Worm (Caenorhabditis elegans) whole organism, L1 larva: ENCODE measurements around the gene F35C11.3.

Experiments used
- C34B4.2 ChIP-seq: sonication (generic microtip); optimal IDR thresholded peaks from 2 replicates; lab custom pipeline; 2017; ENCODE audit warnings: mild to moderate bottlenecking, missing genetic modification characterization, missing compliant biosample characterization
- F16B12.6 ChIP-seq: fragments of 150-350 bp; optimal IDR thresholded peaks from 2 replicates; lab custom pipeline; 2014; ENCODE audit warnings: missing biosample characterization, missing genetic modification characterization
- Y116A8C.19 ChIP-seq: sonication (generic microtip); optimal IDR thresholded peaks from 2 replicates; lab custom pipeline; 2016; ENCODE audit warnings: missing compliant biosample characterization, missing genetic modification characterization, borderline replicate concordance
- ceh-63 ChIP-seq: fragments of 200-800 bp; sonication (Bioruptor generic); optimal IDR thresholded peaks from 2 replicates; lab custom pipeline; 2018; ENCODE audit warnings: mild to moderate bottlenecking, missing genetic modification characterization, missing compliant biosample characterization
- ceh-8 ChIP-seq: fragments of 200-800 bp; sonication (Bioruptor generic); optimal IDR thresholded peaks from 2 replicates; lab custom pipeline; 2018; ENCODE audit warnings: mild to moderate bottlenecking, missing genetic modification characterization, moderate library complexity, missing compliant biosample characterization
- ceh-82 ChIP-seq, 3 experiments: fragments of 150-350 bp in 1 of 3; sonication (generic microtip) in 2 of 3; optimal IDR thresholded peaks; 2 replicates each; lab custom pipeline; 2014 to 2017; ENCODE audit warnings: missing biosample characterization in 3 of 3, missing genetic modification characterization in 3 of 3
- ceh-90 ChIP-seq: sonication (generic microtip); optimal IDR thresholded peaks from 2 replicates; lab custom pipeline; 2016; ENCODE audit warnings: missing genetic modification characterization, missing compliant biosample characterization
- dsc-1 ChIP-seq: sonication (generic microtip); optimal IDR thresholded peaks from 2 replicates; lab custom pipeline; 2016; ENCODE audit warnings: mild to moderate bottlenecking, missing genetic modification characterization, missing compliant biosample characterization
- efl-3 ChIP-seq: fragments of 200-800 bp; sonication (Bioruptor generic); optimal IDR thresholded peaks from 2 replicates; lab custom pipeline; 2018; ENCODE audit warnings: mild to moderate bottlenecking, missing genetic modification characterization, missing compliant biosample characterization
- egl-13 ChIP-seq: sonication (generic microtip); optimal IDR thresholded peaks from 2 replicates; lab custom pipeline; 2016; ENCODE audit warnings: missing genotype, missing genetic modification reagents, missing genetic modification characterization, missing compliant biosample characterization
- egl-27 ChIP-seq, 2 experiments: fragments of 150-350 bp in 1 of 2; sonication (generic microtip); optimal IDR thresholded peaks; 3 replicates each; lab custom pipeline; 2017 to 2018; ENCODE audit warnings: missing biosample characterization in 2 of 2, missing genetic modification characterization in 2 of 2, missing genetic modification reagents in 2 of 2
- elt-2 ChIP-seq: sonication (generic microtip); optimal IDR thresholded peaks from 2 replicates; lab custom pipeline; 2016; ENCODE audit warnings: missing genetic modification characterization, mild to moderate bottlenecking, inconsistent platforms, missing compliant biosample characterization, missing genetic modification reagents
- elt-3 ChIP-seq, 6 experiments: fragments of 150-350 bp in 1 of 6; sonication (generic microtip); optimal IDR thresholded peaks; 2 replicates each; lab custom pipeline; 2017 to 2018; ENCODE audit warnings: missing biosample characterization in 6 of 6, missing genetic modification characterization in 6 of 6, inconsistent platforms in 1 of 6
- ets-5 ChIP-seq: fragments of 200-800 bp; sonication (Bioruptor generic); IDR thresholded peaks from 2 replicates; pipeline ENCODE4 v1.3.6; 2022; ENCODE audit warnings: missing genetic modification characterization, missing compliant biosample characterization
- fkh-4 ChIP-seq: sonication (generic microtip); optimal IDR thresholded peaks from 2 replicates; lab custom pipeline; 2016; ENCODE audit warnings: missing compliant biosample characterization, missing genetic modification characterization, borderline replicate concordance
- grh-1 ChIP-seq: fragments of 200-800 bp; sonication (Bioruptor generic); IDR thresholded peaks from 2 replicates; pipeline ENCODE4 v1.3.6; 2022; ENCODE audit warnings: missing genetic modification reagents, missing genetic modification characterization, missing compliant biosample characterization
- hlh-17 ChIP-seq: fragments of 200-800 bp; sonication (Bioruptor generic); optimal IDR thresholded peaks from 2 replicates; lab custom pipeline; 2018; ENCODE audit warnings: missing genetic modification characterization, mild to moderate bottlenecking, missing compliant biosample characterization, moderate library complexity, borderline replicate concordance
- hpl-2 ChIP-seq: fragments of 150-350 bp; optimal IDR thresholded peaks from 2 replicates; lab custom pipeline; 2014; ENCODE audit warnings: missing biosample characterization, missing genetic modification reagents, missing genetic modification characterization
- lin-13 ChIP-seq: fragments of 150-350 bp; optimal IDR thresholded peaks from 2 replicates; lab custom pipeline; 2014; ENCODE audit warnings: missing biosample characterization, missing genetic modification reagents, missing genetic modification characterization
- lin-15B ChIP-seq: fragments of 150-350 bp; sonication (generic microtip); optimal IDR thresholded peaks from 3 replicates; lab custom pipeline; 2014; ENCODE audit warnings: missing biosample characterization, missing genetic modification characterization
- lir-3 ChIP-seq: sonication (generic microtip); optimal IDR thresholded peaks from 2 replicates; lab custom pipeline; 2016; ENCODE audit warnings: mild to moderate bottlenecking, missing genetic modification characterization, moderate library complexity, missing compliant biosample characterization; ENCODE audit not compliant: poor library complexity
- mep-1 ChIP-seq: fragments of 150-350 bp; optimal IDR thresholded peaks from 2 replicates; lab custom pipeline; 2014; ENCODE audit warnings: missing biosample characterization, missing genetic modification characterization
- nhr-12 ChIP-seq: sonication (generic microtip); optimal IDR thresholded peaks from 2 replicates; lab custom pipeline; 2017; ENCODE audit warnings: missing biosample characterization, missing genetic modification characterization
- nhr-28 ChIP-seq: fragments of 150-350 bp; optimal IDR thresholded peaks from 2 replicates; lab custom pipeline; 2014; ENCODE audit warnings: missing biosample characterization, missing genetic modification characterization
- nhr-47 ChIP-seq: sonication (generic microtip); optimal IDR thresholded peaks from 2 replicates; lab custom pipeline; 2016; ENCODE audit warnings: mild to moderate bottlenecking, missing genetic modification characterization, moderate library complexity, missing compliant biosample characterization
- nhr-76 ChIP-seq: sonication (generic microtip); optimal IDR thresholded peaks from 2 replicates; lab custom pipeline; 2017; ENCODE audit warnings: missing biosample characterization, missing genetic modification characterization
- nhr-84 ChIP-seq: sonication (generic microtip); optimal IDR thresholded peaks from 2 replicates; lab custom pipeline; 2017; ENCODE audit warnings: missing biosample characterization, missing genetic modification characterization
- pag-3 ChIP-seq: sonication (generic microtip); optimal IDR thresholded peaks from 2 replicates; lab custom pipeline; 2017; ENCODE audit warnings: missing genetic modification characterization, mild to moderate bottlenecking, missing compliant biosample characterization, antibody characterized with exemption, borderline replicate concordance; ENCODE audit not compliant: insufficient read depth
- rnt-1 ChIP-seq: sonication (generic microtip); optimal IDR thresholded peaks from 2 replicates; lab custom pipeline; 2016; ENCODE audit warnings: mild to moderate bottlenecking, missing genetic modification characterization, moderate library complexity, missing compliant biosample characterization
- snpc-4 ChIP-seq: fragments of 150-350 bp; optimal IDR thresholded peaks from 2 replicates; lab custom pipeline; 2014; ENCODE audit warnings: missing biosample characterization, missing genetic modification characterization
- sptf-1 ChIP-seq: fragments of 150-350 bp; optimal IDR thresholded peaks from 2 replicates; lab custom pipeline; 2014; ENCODE audit warnings: missing biosample characterization, missing genetic modification characterization
- sup-37 ChIP-seq: fragments of 200-800 bp; sonication (Bioruptor generic); optimal IDR thresholded peaks from 2 replicates; lab custom pipeline; 2018; ENCODE audit warnings: mild to moderate bottlenecking, missing genetic modification characterization, missing compliant biosample characterization
- swsn-7 ChIP-seq: sonication (generic microtip); optimal IDR thresholded peaks from 2 replicates; lab custom pipeline; 2016; ENCODE audit warnings: missing genetic modification characterization, missing compliant biosample characterization
- unc-130 ChIP-seq: fragments of 150-350 bp; optimal IDR thresholded peaks from 2 replicates; lab custom pipeline; 2017; ENCODE audit warnings: missing biosample characterization, missing genetic modification characterization, inconsistent platforms
- unc-30 ChIP-seq: sonication (generic microtip); optimal IDR thresholded peaks from 2 replicates; lab custom pipeline; 2017; ENCODE audit warnings: missing biosample characterization, missing genetic modification characterization
- unc-62 ChIP-seq: fragments of 150-350 bp; optimal IDR thresholded peaks from 2 replicates; lab custom pipeline; 2014; ENCODE audit warnings: missing biosample characterization, missing genetic modification reagents, missing genetic modification characterization
- unc-98 ChIP-seq: fragments of 200-800 bp; sonication (Bioruptor generic); IDR thresholded peaks from 2 replicates; pipeline ENCODE4 v1.3.6; 2022; ENCODE audit warnings: missing genetic modification characterization, missing compliant biosample characterization
- vab-15 ChIP-seq: sonication (generic microtip); optimal IDR thresholded peaks from 2 replicates; lab custom pipeline; 2017; ENCODE audit warnings: missing genotype, mild to moderate bottlenecking, missing genetic modification characterization, missing compliant biosample characterization
- ztf-11 ChIP-seq, 2 experiments: sonication (generic microtip); optimal IDR thresholded peaks; 2 replicates each; lab custom pipeline; 2016 to 2017; ENCODE audit warnings: missing genetic modification characterization in 2 of 2, missing biosample characterization in 1 of 2, missing compliant biosample characterization in 1 of 2
- ztf-4 ChIP-seq: fragments of 150-350 bp; optimal IDR thresholded peaks from 2 replicates; lab custom pipeline; 2014; ENCODE audit warnings: missing biosample characterization, missing genetic modification characterization

The F35C11.3 gene

DNA sequence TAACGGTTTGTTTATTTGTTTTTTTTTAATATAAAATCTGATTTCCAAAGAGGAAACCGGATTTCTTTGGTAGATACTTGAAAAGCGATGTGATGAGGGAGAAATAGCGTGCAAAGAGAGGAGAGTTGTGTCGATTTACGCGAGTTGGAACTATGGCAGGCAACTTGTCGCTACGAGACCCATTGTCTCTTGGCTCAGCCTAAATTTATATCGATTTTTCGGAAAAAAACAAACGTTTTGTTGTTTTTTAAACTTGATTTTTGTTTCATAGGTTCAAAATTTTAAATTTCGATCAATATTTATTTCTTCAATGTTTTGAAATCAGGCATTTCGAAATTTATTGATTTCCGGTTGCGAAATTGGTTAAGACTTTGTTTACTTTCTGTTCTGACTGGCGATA lies 30.1 kb upstream of the F35C11.3 start, which contains the start of gene M110.3 (continued):
- TF ChIP-seq Y116A8C.19 (tag; lab: Kevin White, UChicago) (no peak), lir-3 (tag; lab: Kevin White, UChicago) (no peak), efl-3 (GFP tag; lab: Kevin White, UChicago) (no peak), F16B12.6 (tag; lab: Kevin White, UChicago) (no peak), hlh-17 (GFP tag; lab: Kevin White, UChicago) (no peak), grh-1 (GFP tag; lab: Robert Waterston, UW) (no peak), C34B4.2 (tag; lab: Kevin White, UChicago) (no peak), nhr-47 (tag; lab: Kevin White, UChicago) (peak; percentile 50), nhr-84 (tag; lab: Kevin White, UChicago) (no peak), nhr-12 (tag; lab: Kevin White, UChicago) (no peak), unc-98 (GFP tag; lab: Robert Waterston, UW) (no peak), ceh-8 (GFP tag; lab: Kevin White, UChicago) (no peak), unc-130 (tag; lab: Kevin White, UChicago) (no peak), unc-62 (GFP tag; lab: Kevin White, UChicago) (no peak), snpc-4 (tag; lab: Kevin White, UChicago) (no peak), sup-37 (GFP tag; lab: Kevin White, UChicago) (no peak), hpl-2 (GFP tag; lab: Kevin White, UChicago) (no peak), ztf-11 (tag; optimal IDR thresholded peaks at IDR 0.05; lab: Kevin White, UChicago) (no peak), ceh-82 (tag; optimal IDR thresholded peaks at IDR 0.05; lab: Kevin White, UChicago) (peak in 2 of 3 experiments; percentile 4 to 42), lin-15B (tag; lab: Kevin White, UChicago) (peak; percentile 2), vab-15 (no peak), ets-5 (GFP tag; lab: Robert Waterston, UW) (no peak), ztf-4 (tag; lab: Kevin White, UChicago) (no peak), unc-30 (tag; lab: Kevin White, UChicago) (no peak), mep-1 (peak; percentile 48), sptf-1 (tag; lab: Kevin White, UChicago) (no peak), fkh-4 (tag; lab: Kevin White, UChicago) (no peak), swsn-7 (peak; percentile 32), egl-27 (tag; optimal IDR thresholded peaks at IDR 0.05; lab: Kevin White, UChicago) (no peak), rnt-1 (tag; lab: Kevin White, UChicago) (peak; percentile 43)

- TF ChIP-seq unc-30 (tag; lab: Kevin White, UChicago) (no peak), lin-13 (no peak), ceh-90 (tag; lab: Kevin White, UChicago) (no peak), mep-1 (no peak), dsc-1 (no peak), F16B12.6 (tag; lab: Kevin White, UChicago) (no peak), egl-13 (no peak), ztf-4 (tag; lab: Kevin White, UChicago) (no peak), ceh-63 (no peak), pag-3 (tag; lab: Kevin White, UChicago) (no peak), elt-2 (tag; lab: Kevin White, UChicago) (no peak), elt-3 (tag; optimal IDR thresholded peaks at IDR 0.05; lab: Kevin White, UChicago) (no peak), nhr-76 (no peak), sup-37 (GFP tag; lab: Kevin White, UChicago) (no peak), vab-15 (no peak), nhr-28 (tag; lab: Kevin White, UChicago) (no peak)
Measured at ce11 chrII:8216922-8217321, 29.7 kb upstream of the F35C11.3 start, which contains the start of gene ifg-1. ifg-1 (plus strand) TSS chrII:8217222.
